Worm (Caenorhabditis elegans): ENCODE measurements around the gene glb-28.

DNA sequence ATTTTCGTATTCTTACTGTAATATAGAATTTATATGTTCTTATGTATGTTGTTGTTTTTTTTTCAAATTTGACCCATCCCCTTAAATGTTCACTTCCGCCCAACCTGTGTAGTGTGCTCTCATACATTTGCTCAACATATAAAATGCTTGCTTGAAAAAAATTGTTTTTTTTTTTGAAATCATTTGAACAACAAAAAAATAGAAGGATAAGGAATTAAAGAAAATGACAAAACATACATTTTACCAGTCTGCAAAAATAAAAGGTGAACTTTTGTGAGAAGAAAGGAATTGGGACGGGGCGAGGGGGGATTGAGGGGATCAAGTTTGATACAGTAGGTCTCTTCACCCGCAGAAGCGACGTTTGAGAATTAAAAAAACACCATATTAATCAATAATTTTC, 48.6 kb downstream of the glb-28 start:
- no peak for TF ChIP-seq K12H6.12 (tag; optimal IDR thresholded peaks at IDR 0.05)
- no peak for TF ChIP-seq ztf-26 (tag; optimal IDR thresholded peaks at IDR 0.05)
- no peak for TF ChIP-seq ama-1 (optimal IDR thresholded peaks at IDR 0.05)
- TF ChIP-seq ama-1 (GFP tag; optimal IDR thresholded peaks at IDR 0.05): no peak
- TF ChIP-seq mxl-1 (tag; optimal IDR thresholded peaks at IDR 0.05): no peak
- no peak for TF ChIP-seq nfya-1 (tag; optimal IDR thresholded peaks at IDR 0.05; ENCODE audit: borderline replicate concordance, insufficient read depth)
- TF ChIP-seq mes-4 (tag; optimal IDR thresholded peaks at IDR 0.05): no peak
- no peak for TF ChIP-seq rcor-1 (GFP tag; IDR thresholded peaks at IDR 0.05)
- TF ChIP-seq F55B11.4 (tag; optimal IDR thresholded peaks at IDR 0.05; ENCODE audit: borderline replicate concordance, insufficient read depth): no peak
- TF ChIP-seq Y79H2A.3 (GFP tag; conservative IDR thresholded peaks at IDR 0.05): no peak
- TF ChIP-seq B0019.2 (GFP tag; conservative IDR thresholded peaks at IDR 0.05): no peak
- no peak for TF ChIP-seq ZK185.1 (tag; optimal IDR thresholded peaks at IDR 0.05; ENCODE audit: poor library complexity, severe bottlenecking)

Data from whole organism, young adult.